Worm (Caenorhabditis elegans) whole organism, late embryonic: ENCODE results near the gene F52G2.3.

Experiments used
- Y22D7AL.16 ChIP-seq: sonication (generic microtip); optimal IDR thresholded peaks from 2 replicates; lab custom pipeline; 2016; ENCODE audit warnings: missing genetic modification characterization, missing compliant biosample characterization
- elt-2 ChIP-seq: sonication (generic microtip); optimal IDR thresholded peaks from 2 replicates; lab custom pipeline; 2016; ENCODE audit warnings: missing genetic modification reagents, missing genetic modification characterization, missing compliant biosample characterization
- hlh-15 ChIP-seq: sonication (generic microtip); optimal IDR thresholded peaks from 2 replicates; lab custom pipeline; 2016; ENCODE audit warnings: missing genetic modification characterization, missing compliant biosample characterization
- lin-11 ChIP-seq: fragments of 200-800 bp; sonication (Bioruptor generic); optimal IDR thresholded peaks from 2 replicates; lab custom pipeline; 2018; ENCODE audit warnings: mild to moderate bottlenecking, missing genetic modification characterization, missing compliant biosample characterization
- nhr-11 ChIP-seq: fragments of 150-350 bp; optimal IDR thresholded peaks from 2 replicates; lab custom pipeline; 2014; ENCODE audit warnings: missing biosample characterization, missing genetic modification characterization
- pax-1 ChIP-seq: fragments of 150-350 bp; optimal IDR thresholded peaks from 2 replicates; lab custom pipeline; 2014; ENCODE audit warnings: missing biosample characterization, missing genetic modification characterization
- pha-2 ChIP-seq: sonication (generic microtip); optimal IDR thresholded peaks from 2 replicates; lab custom pipeline; 2017; ENCODE audit warnings: mild to moderate bottlenecking, missing genetic modification characterization, missing compliant biosample characterization
- pqm-1 ChIP-seq: sonication (generic microtip); optimal IDR thresholded peaks from 2 replicates; lab custom pipeline; 2016; ENCODE audit warnings: missing genetic modification characterization, missing compliant biosample characterization

DNA sequence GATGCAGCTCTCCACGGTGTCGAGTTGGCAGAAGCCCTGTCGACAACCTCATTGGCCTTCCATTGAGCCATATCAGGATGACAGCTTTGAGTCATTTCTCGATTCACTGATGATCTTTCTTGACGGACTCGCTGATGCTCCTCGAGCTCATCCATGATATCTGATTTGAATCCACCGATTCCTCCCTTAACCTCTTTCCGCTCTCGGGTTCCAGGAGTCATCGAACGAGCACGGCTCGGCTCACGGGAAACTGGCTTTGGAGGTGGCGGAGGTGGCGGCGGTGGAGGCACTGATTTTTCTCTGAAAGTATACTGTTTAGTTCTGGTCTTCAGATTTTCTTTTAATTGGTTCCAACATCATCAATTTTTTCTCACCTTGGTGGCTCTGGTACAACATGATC lies 11.0 kb upstream of the F52G2.3 start:
- TF ChIP-seq pqm-1 (tag; lab: Kevin White, UChicago) (no peak), pha-2 (no peak), pax-1 (tag; lab: Kevin White, UChicago) (no peak), hlh-15 (tag; lab: Kevin White, UChicago) (no peak), elt-2 (tag; lab: Kevin White, UChicago) (no peak), nhr-11 (tag; lab: Kevin White, UChicago) (no peak), lin-11 (no peak), Y22D7AL.16 (tag; lab: Kevin White, UChicago) (no peak)
